Fruit fly (Drosophila melanogaster): ENCODE data around the gene Nnk.

DNA sequence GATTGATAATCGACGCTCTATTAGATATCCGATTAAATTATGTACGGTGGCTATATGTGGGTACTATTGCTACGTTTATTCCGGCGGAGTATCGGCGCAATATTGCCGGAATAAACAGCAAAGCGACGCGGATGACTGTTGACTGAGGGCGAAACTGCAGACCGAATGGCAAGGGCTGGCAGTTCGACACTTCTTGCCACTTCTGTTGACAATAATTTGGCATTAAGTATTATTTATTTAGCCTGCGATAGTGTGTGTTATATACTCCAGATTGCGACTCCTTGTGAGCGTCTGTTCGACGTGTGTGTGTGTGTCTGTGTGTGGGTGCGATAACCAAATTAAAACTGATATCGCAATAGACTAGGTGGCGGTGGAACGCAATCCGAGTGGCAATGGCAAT, 46.1 kb downstream of the Nnk start:
- TF ChIP-seq CG8478 (optimal IDR thresholded peaks at IDR 0.05) = no peak
- TF ChIP-seq CTCF (optimal IDR thresholded peaks at IDR 0.05) = no peak

Data from S2 (cell line).